Fruit fly (Drosophila melanogaster): ENCODE data around the gene kairos.

The kairos gene

DNA sequence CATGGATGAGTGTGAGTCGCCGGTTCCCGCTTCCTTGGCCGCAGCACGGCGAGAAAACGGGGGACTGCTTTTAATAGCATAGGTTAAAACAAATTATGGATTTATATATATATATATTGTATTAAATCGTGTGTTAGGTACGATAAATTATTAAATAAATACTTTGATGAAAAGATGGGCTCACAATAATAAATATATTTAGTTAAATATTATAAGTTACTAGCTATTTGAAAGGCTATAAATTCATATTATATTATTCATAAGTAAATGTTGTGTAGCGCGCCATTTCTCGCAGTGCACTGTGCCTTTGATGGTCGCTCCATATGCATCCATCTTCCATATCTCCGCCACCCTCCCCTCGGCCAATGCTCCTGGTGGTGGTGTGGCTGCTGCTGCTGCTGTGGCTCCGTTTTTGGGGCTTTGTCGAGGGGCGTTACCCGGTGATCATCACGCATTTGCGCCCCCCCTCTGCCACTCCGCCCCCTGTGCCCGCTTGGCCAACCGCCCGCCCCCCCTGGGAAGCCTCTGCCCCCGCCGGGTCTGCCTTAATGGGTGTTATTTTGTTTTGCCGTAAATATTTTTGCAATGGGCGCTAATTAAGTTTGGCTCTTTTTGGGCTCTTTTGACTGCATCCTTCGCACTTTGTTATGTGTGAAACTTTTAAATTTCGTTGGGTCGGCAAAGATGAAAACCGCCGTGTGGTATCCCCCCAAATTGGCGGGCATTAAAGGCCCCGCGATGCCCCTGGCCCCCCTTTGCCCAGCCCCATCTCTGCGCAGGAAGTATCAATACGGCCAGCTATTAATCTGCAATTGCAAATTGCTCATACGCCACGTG is 82.6 kb downstream of the kairos start:
- TF ChIP-seq noc (tag; optimal IDR thresholded peaks at IDR 0.05): no peak

Measured in whole organism, larva.